Fruit fly (Drosophila melanogaster) whole organism, adult: Measurements from ENCODE around the gene GC.
A peak's percentile ranks its signal among the peaks of the same experiment; 100 is the strongest.

Source experiments
- CG11617 ChIP-seq: fragments of 200-800 bp; sonication (Bioruptor generic); optimal IDR thresholded peaks from 2 replicates; lab custom pipeline; 2017; ENCODE audit warnings: mild to moderate bottlenecking, missing biosample characterization, missing genetic modification reagents, missing genetic modification characterization
- CG12768 ChIP-seq: fragments of 200-800 bp; sonication (Bioruptor generic); optimal IDR thresholded peaks from 2 replicates; lab custom pipeline; 2017; ENCODE audit warnings: missing biosample characterization, missing genetic modification characterization, mild to moderate bottlenecking, moderate library complexity, missing genetic modification reagents
- CG14711 ChIP-seq: fragments of 200-800 bp; sonication (Bioruptor generic); optimal IDR thresholded peaks from 2 replicates; lab custom pipeline; 2018; ENCODE audit warnings: missing biosample characterization, mild to moderate bottlenecking, missing genetic modification characterization, moderate library complexity
- CG1620 ChIP-seq: fragments of 200-800 bp; sonication (Bioruptor generic); optimal IDR thresholded peaks from 2 replicates; lab custom pipeline; 2016; ENCODE audit warnings: missing biosample characterization, missing genetic modification characterization
- CG33017 ChIP-seq: fragments of 200-800 bp; sonication (Bioruptor generic); optimal IDR thresholded peaks from 2 replicates; lab custom pipeline; 2018; ENCODE audit warnings: missing biosample characterization, mild to moderate bottlenecking, missing genetic modification characterization, moderate library complexity
- CG5204 ChIP-seq: fragments of 200-800 bp; sonication (Bioruptor generic); optimal IDR thresholded peaks from 2 replicates; lab custom pipeline; 2016; ENCODE audit warnings: missing biosample characterization, missing genetic modification characterization
- CG7045 ChIP-seq: fragments of 200-800 bp; sonication (Bioruptor generic); optimal IDR thresholded peaks from 2 replicates; lab custom pipeline; 2017; ENCODE audit warnings: missing biosample characterization, mild to moderate bottlenecking, missing genetic modification characterization
- CG7101 ChIP-seq: fragments of 200-800 bp; sonication (Bioruptor generic); optimal IDR thresholded peaks from 2 replicates; lab custom pipeline; 2018; ENCODE audit warnings: missing biosample characterization, mild to moderate bottlenecking, missing genetic modification characterization, moderate library complexity
- Clk ChIP-seq: fragments of 200-800 bp; sonication (Bioruptor generic); optimal IDR thresholded peaks from 2 replicates; lab custom pipeline; 2017; ENCODE audit warnings: missing biosample characterization, missing genetic modification characterization
- Crg-1 ChIP-seq: fragments of 200-800 bp; sonication (Bioruptor generic); optimal IDR thresholded peaks from 2 replicates; lab custom pipeline; 2016; ENCODE audit warnings: missing biosample characterization, missing genetic modification characterization
- Hr96 ChIP-seq: fragments of 200-800 bp; sonication (Bioruptor generic); optimal IDR thresholded peaks from 2 replicates; lab custom pipeline; 2016; ENCODE audit warnings: missing biosample characterization, missing genetic modification characterization
- Mnt ChIP-seq: fragments of 200-800 bp; sonication (Bioruptor generic); optimal IDR thresholded peaks from 2 replicates; lab custom pipeline; 2016; ENCODE audit warnings: missing biosample characterization, mild to moderate bottlenecking, missing genetic modification characterization
- bab1 ChIP-seq: fragments of 200-800 bp; sonication (Bioruptor generic); optimal IDR thresholded peaks from 3 replicates; lab custom pipeline; 2019; ENCODE audit warnings: missing biosample characterization, mild to moderate bottlenecking, missing genetic modification characterization, moderate library complexity
- cic ChIP-seq: fragments of 200-800 bp; sonication (Bioruptor generic); optimal IDR thresholded peaks from 2 replicates; lab custom pipeline; 2017; ENCODE audit warnings: missing biosample characterization, mild to moderate bottlenecking, missing genetic modification characterization, moderate library complexity
- cnc ChIP-seq, 2 experiments: fragments of >200 bp; optimal IDR thresholded peaks; 2 replicates each; lab custom pipeline; 2017
- kay ChIP-seq: fragments of 200-800 bp; sonication (Bioruptor generic); peaks from one replicate; lab custom pipeline; 2016; ENCODE audit warnings: missing biosample characterization, missing genetic modification characterization, borderline replicate concordance
- ovo ChIP-seq: fragments of 200-800 bp; sonication (Bioruptor generic); optimal IDR thresholded peaks from 2 replicates; lab custom pipeline; 2016; ENCODE audit warnings: missing biosample characterization, missing genetic modification characterization
- pad ChIP-seq: fragments of 200-800 bp; sonication (Bioruptor generic); optimal IDR thresholded peaks from 3 replicates; lab custom pipeline; 2017; ENCODE audit warnings: missing biosample characterization, missing genetic modification characterization, mild to moderate bottlenecking, moderate library complexity, missing genetic modification reagents
- tj ChIP-seq: fragments of 200-800 bp; sonication (Bioruptor generic); optimal IDR thresholded peaks from 3 replicates; lab custom pipeline; 2017; ENCODE audit warnings: missing biosample characterization, mild to moderate bottlenecking, missing genetic modification characterization, moderate library complexity
- toe ChIP-seq: fragments of 200-800 bp; sonication (Bioruptor generic); optimal IDR thresholded peaks from 2 replicates; lab custom pipeline; 2016; ENCODE audit warnings: missing biosample characterization, missing genetic modification characterization

GC gene

dm6 chr3L:1653752-1654151, 24.7 kb upstream of the GC start:
- no peak for TF ChIP-seq CG1620 (GFP tag; lab: Kevin White, UChicago)
- peak; percentile 30 for TF ChIP-seq cic (GFP tag; lab: Kevin White, UChicago)
- no peak for TF ChIP-seq tj (GFP tag; lab: Kevin White, UChicago)

- TF ChIP-seq CG7045 (GFP tag; lab: Kevin White, UChicago) = no peak
- peak; percentile 31 for TF ChIP-seq bab1 (GFP tag; lab: Kevin White, UChicago)
- peak; percentile 17 for TF ChIP-seq CG14711 (tag; lab: Kevin White, UChicago)
- TF ChIP-seq Crg-1 = peak; percentile 21
- TF ChIP-seq CG12768 (GFP tag; lab: Kevin White, UChicago) = peak; percentile 93
- no peak for TF ChIP-seq CG7101 (tag; lab: Kevin White, UChicago)
- TF ChIP-seq tj (GFP tag; lab: Kevin White, UChicago) = peak; percentile 9
- no peak for TF ChIP-seq kay (GFP tag; lab: Kevin White, UChicago)
- TF ChIP-seq CG11617 = peak; percentile 16
- peak; percentile 52 for TF ChIP-seq CG33017 (tag; lab: Kevin White, UChicago)
These were observed 23.6 kb upstream of the GC start, which contains the start of the genes CG7970 and Vta1 for dm6 chr3L:1652700-1653200. Gene CG7970 (plus strand): TSS chr3L:1652750. Gene Vta1 (minus strand): TSS chr3L:1652900.

DNA sequence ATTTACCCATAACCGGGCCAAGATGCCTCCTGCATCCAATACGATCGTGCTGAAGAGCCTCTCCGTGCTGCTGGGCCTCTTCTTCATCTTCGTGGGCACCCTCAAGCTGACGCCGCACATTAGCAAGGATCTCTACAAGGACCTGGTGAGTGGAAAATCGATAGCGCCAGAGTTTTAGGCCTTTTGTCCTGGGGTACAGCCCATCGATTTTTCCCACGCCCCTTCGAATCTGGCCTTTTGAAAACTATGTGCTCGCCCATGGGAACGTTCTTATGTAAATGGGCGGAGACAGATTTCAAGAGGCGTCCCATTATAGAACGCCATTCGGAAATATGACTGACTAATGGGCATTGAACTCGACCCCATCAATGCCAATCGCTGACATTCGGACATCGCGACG, 20.3 kb upstream of the GC start:
- no peak for TF ChIP-seq CG11617
- TF ChIP-seq cic (GFP tag; lab: Kevin White, UChicago) = no peak
- no peak for TF ChIP-seq cnc (optimal IDR thresholded peaks at IDR 0.05; lab: Kevin White, UChicago)
- no peak for TF ChIP-seq tj (GFP tag; lab: Kevin White, UChicago)
- no peak for TF ChIP-seq toe (GFP tag; lab: Kevin White, UChicago)
- TF ChIP-seq CG7045 (GFP tag; lab: Kevin White, UChicago) = no peak
- TF ChIP-seq CG7101 (tag; lab: Kevin White, UChicago) = no peak
- TF ChIP-seq ovo (GFP tag; lab: Kevin White, UChicago) = no peak
- no peak for TF ChIP-seq kay (GFP tag; lab: Kevin White, UChicago)
- TF ChIP-seq CG1620 (GFP tag; lab: Kevin White, UChicago) = no peak
- TF ChIP-seq CG14711 (tag; lab: Kevin White, UChicago) = no peak
- no peak for TF ChIP-seq Hr96 (GFP tag; lab: Kevin White, UChicago)
- no peak for TF ChIP-seq pad (GFP tag; lab: Kevin White, UChicago)
- TF ChIP-seq Mnt (GFP tag; lab: Kevin White, UChicago) = no peak
- TF ChIP-seq Crg-1 = no peak
- TF ChIP-seq Clk (GFP tag; lab: Kevin White, UChicago) = no peak
- no peak for TF ChIP-seq bab1 (GFP tag; lab: Kevin White, UChicago)
- TF ChIP-seq CG33017 (tag; lab: Kevin White, UChicago) = no peak
- no peak for TF ChIP-seq CG5204

- TF ChIP-seq CG7101 (tag; lab: Kevin White, UChicago) = no peak
- no peak for TF ChIP-seq ovo (GFP tag; lab: Kevin White, UChicago)
- no peak for TF ChIP-seq Hr96 (GFP tag; lab: Kevin White, UChicago)
- TF ChIP-seq tj (GFP tag; lab: Kevin White, UChicago) = no peak
- no peak for TF ChIP-seq CG33017 (tag; lab: Kevin White, UChicago)
- no peak for TF ChIP-seq kay (GFP tag; lab: Kevin White, UChicago)
- TF ChIP-seq pad (GFP tag; lab: Kevin White, UChicago) = no peak
- no peak for TF ChIP-seq Mnt (GFP tag; lab: Kevin White, UChicago)
- no peak for TF ChIP-seq cnc (optimal IDR thresholded peaks at IDR 0.05; lab: Kevin White, UChicago)
- TF ChIP-seq CG14711 (tag; lab: Kevin White, UChicago) = no peak
- TF ChIP-seq Crg-1 = no peak
- no peak for TF ChIP-seq CG1620 (GFP tag; lab: Kevin White, UChicago)
- TF ChIP-seq cic (GFP tag; lab: Kevin White, UChicago) = no peak
- no peak for TF ChIP-seq bab1 (GFP tag; lab: Kevin White, UChicago)
- no peak for TF ChIP-seq CG5204
- no peak for TF ChIP-seq CG7045 (GFP tag; lab: Kevin White, UChicago)
- TF ChIP-seq toe (GFP tag; lab: Kevin White, UChicago) = no peak
- no peak for TF ChIP-seq Clk (GFP tag; lab: Kevin White, UChicago)
- TF ChIP-seq CG11617 = no peak
- TF ChIP-seq CG12768 (GFP tag; lab: Kevin White, UChicago) = no peak
These were observed 19.7 kb upstream of the GC start, which contains the start of gene CG13920 for dm6 chr3L:1648690-1649355. Gene CG13920 (plus strand): TSS chr3L:1648944.

- TF ChIP-seq CG14711 (tag; lab: Kevin White, UChicago) (peak; percentile 99), kay (GFP tag; lab: Kevin White, UChicago) (no peak), pad (GFP tag; lab: Kevin White, UChicago) (peak; percentile 38), cnc (optimal IDR thresholded peaks at IDR 0.05; lab: Kevin White, UChicago) (no peak), Hr96 (GFP tag; lab: Kevin White, UChicago) (no peak), Clk (GFP tag; lab: Kevin White, UChicago) (peak; percentile 3), CG33017 (tag; lab: Kevin White, UChicago) (no peak), toe (GFP tag; lab: Kevin White, UChicago) (peak; percentile 26), CG7101 (tag; lab: Kevin White, UChicago) (peak; percentile 57), bab1 (GFP tag; lab: Kevin White, UChicago) (peak; percentile 32), CG1620 (GFP tag; lab: Kevin White, UChicago) (peak; percentile 76), Mnt (GFP tag; lab: Kevin White, UChicago) (peak; percentile 28), tj (GFP tag; lab: Kevin White, UChicago) (no peak), Crg-1 (peak; percentile 69), CG11617 (no peak), CG7045 (GFP tag; lab: Kevin White, UChicago) (no peak), ovo (GFP tag; lab: Kevin White, UChicago) (peak; percentile 34), CG12768 (GFP tag; lab: Kevin White, UChicago) (no peak), CG5204 (no peak), cic (GFP tag; lab: Kevin White, UChicago) (peak; percentile 19)
These were observed 18.3 kb upstream of the GC start, which contains the start of the genes CG17249 and Bro for dm6 chr3L:1647276-1647919. Gene CG17249 (minus strand): TSS chr3L:1647464. Gene Bro (plus strand): TSS chr3L:1647869.
